Fruit fly (Drosophila melanogaster): ENCODE results near the gene CapaR.

DNA sequence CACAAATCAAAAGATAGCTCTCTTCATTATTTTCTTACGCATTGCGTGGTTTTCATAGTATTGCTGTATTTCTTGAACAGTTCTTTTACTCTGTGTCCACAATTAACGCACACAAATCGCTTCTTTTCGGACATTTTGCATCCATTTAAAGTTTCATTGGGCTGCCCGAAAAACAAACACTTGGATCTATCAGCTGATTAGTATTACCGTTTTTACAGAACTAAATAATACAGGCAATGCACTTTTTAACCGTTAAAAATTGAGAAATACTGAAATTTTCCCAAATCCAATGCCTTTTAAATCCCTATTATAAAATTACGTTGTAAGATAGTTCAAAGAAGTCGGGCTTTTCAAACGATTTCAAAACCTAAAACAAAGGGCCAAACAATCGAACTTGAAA lies 32.9 kb downstream of the CapaR start, which contains the start of gene Arv1:
- TF ChIP-seq ash1 (GFP tag; optimal IDR thresholded peaks at IDR 0.05) (no peak), CG1647 (GFP tag; optimal IDR thresholded peaks at IDR 0.05) (no peak), CG12942 (GFP tag; optimal IDR thresholded peaks at IDR 0.05) (no peak), mld (GFP tag; IDR thresholded peaks at IDR 0.05; ENCODE audit: partially characterized antibody) (no peak), lola (GFP tag; optimal IDR thresholded peaks at IDR 0.05) (no peak), CG34422 (GFP tag; IDR thresholded peaks at IDR 0.05) (no peak), CG12236 (GFP tag; optimal IDR thresholded peaks at IDR 0.05) (no peak), cato (GFP tag; optimal IDR thresholded peaks at IDR 0.05; ENCODE audit: borderline replicate concordance) (no peak), CG11085 (GFP tag; IDR thresholded peaks at IDR 0.05) (no peak), Chrac-16 (GFP tag; optimal IDR thresholded peaks at IDR 0.05) (no peak), tup (GFP tag; optimal IDR thresholded peaks at IDR 0.05) (no peak), Blimp-1 (GFP tag; optimal IDR thresholded peaks at IDR 0.05) (no peak), gsb-n (tag; optimal IDR thresholded peaks at IDR 0.05) (no peak)

All from whole organism, embryonic.